Fruit fly (Drosophila melanogaster): ENCODE measurements around the gene CG43391.

The CG43391 gene

DNA sequence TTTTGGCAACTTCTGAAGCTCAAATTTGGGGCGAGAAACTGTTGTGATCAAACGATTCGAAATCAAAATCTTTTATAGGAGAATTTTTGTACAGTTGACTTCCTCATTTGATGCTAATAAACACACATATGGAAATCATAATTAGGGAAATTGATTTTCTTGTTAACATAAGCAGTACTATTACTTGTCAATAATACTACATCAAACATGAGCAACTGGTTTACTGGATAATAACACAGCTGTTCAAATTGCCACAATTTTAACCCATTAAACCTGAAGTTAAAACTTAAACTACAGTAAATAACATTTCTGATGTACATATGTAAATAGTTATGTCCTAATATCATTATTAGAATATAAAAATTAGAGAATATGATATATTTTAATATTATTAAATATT is 900 bp downstream of the CG43391 start, which contains the start of gene CG43390 (continued):
- TF ChIP-seq CG17361 (GFP tag; IDR thresholded peaks at IDR 0.05) (peak; percentile 40; the same call in 1 of the 3 replicates), ATbp (GFP tag; optimal IDR thresholded peaks at IDR 0.05) (peak; percentile 69), Dek (tag; optimal IDR thresholded peaks at IDR 0.05) (peak; percentile 72), Fer2 (tag; optimal IDR thresholded peaks at IDR 0.05) (no peak), Xrp1 (GFP tag; IDR thresholded peaks at IDR 0.05) (peak; percentile 37), Hmr (GFP tag; optimal IDR thresholded peaks at IDR 0.05) (peak; percentile 86), CrebB (tag; optimal IDR thresholded peaks at IDR 0.05) (peak; percentile 73), schlank (tag; optimal IDR thresholded peaks at IDR 0.05) (peak; percentile 63), BtbVII (GFP tag; optimal IDR thresholded peaks at IDR 0.05) (peak; percentile 83), CG14014 (GFP tag; IDR thresholded peaks at IDR 0.05) (peak; percentile 63; the same call in 1 of the 2 replicates), bab2 (GFP tag; optimal IDR thresholded peaks at IDR 0.05) (peak; percentile 35), Fer3 (tag; optimal IDR thresholded peaks at IDR 0.05) (peak; percentile 60), mam (GFP tag; optimal IDR thresholded peaks at IDR 0.05) (peak; percentile 10), scrt (GFP tag; optimal IDR thresholded peaks at IDR 0.05) (peak; percentile 39), CG6765 (GFP tag; optimal IDR thresholded peaks at IDR 0.05) (peak; percentile 70), otp (GFP tag; IDR thresholded peaks at IDR 0.05) (no peak), Hey (tag; optimal IDR thresholded peaks at IDR 0.05) (peak; percentile 45), Fer1 (GFP tag; optimal IDR thresholded peaks at IDR 0.05) (peak; percentile 77), CG12659 (GFP tag; optimal IDR thresholded peaks at IDR 0.05) (peak; percentile 45), dimm (GFP tag; IDR thresholded peaks at IDR 0.05) (no peak), CG12769 (tag; optimal IDR thresholded peaks at IDR 0.05) (peak; percentile 90), CG10543 (GFP tag; optimal IDR thresholded peaks at IDR 0.05) (no peak), rib (GFP tag; IDR thresholded peaks at IDR 0.05) (no peak)

DNA sequence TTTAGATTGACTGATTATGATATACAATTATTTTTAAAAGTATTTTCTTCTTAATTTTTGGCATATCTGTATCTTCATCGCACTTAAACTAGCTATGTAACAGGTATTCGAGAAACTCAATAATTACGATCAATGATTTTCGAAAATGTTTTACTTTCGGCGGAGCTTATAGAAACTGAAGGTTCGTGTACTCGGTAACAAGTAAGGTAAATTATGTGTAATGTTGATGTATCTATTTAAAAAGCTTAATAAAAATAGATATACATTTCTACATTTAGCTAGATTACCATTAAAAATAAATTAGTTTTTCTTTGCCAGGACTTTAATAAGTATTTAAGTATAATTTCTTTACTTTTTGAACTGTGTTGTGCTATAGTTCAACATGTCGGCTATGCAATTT is 2.0 kb downstream of the CG43391 start:
- TF ChIP-seq Elba2 (GFP tag; optimal IDR thresholded peaks at IDR 0.05), result no peak
- TF ChIP-seq CTCF (GFP tag; optimal IDR thresholded peaks at IDR 0.05), result peak; percentile 74
- no peak for TF ChIP-seq CG7786 (GFP tag; optimal IDR thresholded peaks at IDR 0.05)
- TF ChIP-seq Chrac-16 (GFP tag; optimal IDR thresholded peaks at IDR 0.05), result no peak
- TF ChIP-seq ac (GFP tag; optimal IDR thresholded peaks at IDR 0.05), result no peak
- no peak for TF ChIP-seq CG2678 (tag; optimal IDR thresholded peaks at IDR 0.05)

DNA sequence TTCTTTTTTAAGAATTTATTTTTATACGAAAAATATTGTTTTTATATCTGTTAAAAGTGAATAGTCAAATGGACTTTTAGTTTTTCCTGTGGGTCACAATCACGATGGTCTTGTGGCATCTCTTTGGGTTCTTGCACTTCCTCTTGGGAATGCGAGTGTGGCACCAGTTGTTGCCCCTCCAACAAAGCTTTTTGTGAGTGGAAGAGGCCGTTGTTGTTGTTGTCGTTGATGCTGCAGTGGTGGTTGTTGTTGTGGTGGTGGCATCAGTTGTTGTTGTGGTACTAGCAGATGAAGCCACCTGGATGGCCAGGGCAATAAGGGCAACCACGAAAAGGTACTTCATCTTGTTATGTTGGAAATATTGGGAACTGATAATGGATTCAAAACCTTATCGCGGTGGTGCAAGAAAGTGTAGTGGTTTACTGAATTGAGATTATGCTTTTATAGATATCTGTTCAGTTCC is 2.6 kb downstream of the CG43391 start, which contains the start of gene CG33270:
Gene CG33270, minus strand, starts transcription at position 413 of the 463 bp plus-strand sequence.
- no peak for TF ChIP-seq Ravus (GFP tag; IDR thresholded peaks at IDR 0.05)
- TF ChIP-seq fd3F (GFP tag; optimal IDR thresholded peaks at IDR 0.05), result no peak
- TF ChIP-seq Lpt (GFP tag; optimal IDR thresholded peaks at IDR 0.05), result no peak
- no peak for TF ChIP-seq CG2712 (tag; optimal IDR thresholded peaks at IDR 0.05)
- TF ChIP-seq CG6791 (GFP tag; IDR thresholded peaks at IDR 0.05; ENCODE audit: partially characterized antibody), result no peak
- TF ChIP-seq CG4360 (GFP tag; IDR thresholded peaks at IDR 0.05), result peak; percentile 67
- no peak for TF ChIP-seq CG10366 (GFP tag; IDR thresholded peaks at IDR 0.05)
- no peak for TF ChIP-seq jing (GFP tag; optimal IDR thresholded peaks at IDR 0.05)
- no peak for TF ChIP-seq CG16813 (GFP tag; IDR thresholded peaks at IDR 0.05; ENCODE audit: partially characterized antibody)
- no peak for TF ChIP-seq C15 (GFP tag; IDR thresholded peaks at IDR 0.05)
- no peak for TF ChIP-seq CoRest (tag; optimal IDR thresholded peaks at IDR 0.05)
- TF ChIP-seq cato (GFP tag; optimal IDR thresholded peaks at IDR 0.05; ENCODE audit: borderline replicate concordance), result no peak
- no peak for TF ChIP-seq CG10654 (GFP tag; optimal IDR thresholded peaks at IDR 0.05)
- no peak for TF ChIP-seq bsh (GFP tag; optimal IDR thresholded peaks at IDR 0.05)
- peak; percentile 54; the same call in 1 of the 3 replicates for TF ChIP-seq Mrtf (GFP tag; IDR thresholded peaks at IDR 0.05)
- TF ChIP-seq tio (GFP tag; optimal IDR thresholded peaks at IDR 0.05), result no peak
